Fruit fly (Drosophila melanogaster) Kc167 (cell line): ENCODE data around the gene cpb.

ENCODE experiments used
- Myc ChIP-seq: fragments of >200 bp; optimal IDR thresholded peaks from 2 replicates; lab custom pipeline; 2017; ENCODE audit warnings: missing external identifiers
- Sin3A ChIP-seq: fragments of >200 bp; optimal IDR thresholded peaks from 2 replicates; lab custom pipeline; 2018; ENCODE audit warnings: missing external identifiers
- h ChIP-seq: fragments of >200 bp; optimal IDR thresholded peaks from 3 replicates; lab custom pipeline; 2018; ENCODE audit warnings: missing external identifiers
- insv ChIP-seq: fragments of >200 bp; optimal IDR thresholded peaks from 3 replicates; lab custom pipeline; 2018; ENCODE audit warnings: missing external identifiers
- psq ChIP-seq: fragments of >200 bp; optimal IDR thresholded peaks from 2 replicates; lab custom pipeline; 2017; ENCODE audit warnings: missing external identifiers
- ttk ChIP-seq: sonication (Bioruptor generic); optimal IDR thresholded peaks from 2 replicates; lab custom pipeline; 2017; ENCODE audit warnings: missing external identifiers

cpb gene

DNA sequence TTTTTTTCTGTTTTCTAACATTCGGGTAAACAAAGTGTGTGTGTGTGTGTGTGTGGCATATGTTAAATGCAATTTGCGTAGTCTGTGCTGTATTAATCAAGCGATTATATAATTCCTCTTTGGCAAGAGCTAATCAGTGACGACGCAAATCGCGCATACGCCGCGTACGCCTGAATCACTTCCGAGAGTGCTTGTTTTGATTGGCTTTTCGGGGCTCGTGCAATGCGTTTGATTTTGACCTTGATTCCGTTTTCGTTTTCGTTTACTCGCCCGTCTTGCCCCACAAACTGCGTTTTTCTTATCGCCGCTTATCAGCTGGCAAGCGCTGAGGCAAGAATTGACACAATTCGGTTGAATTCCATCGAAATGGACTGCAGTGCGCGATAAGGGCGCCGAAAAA lies 11.8 kb upstream of the cpb start:
- no peak for TF ChIP-seq ttk
- no peak for TF ChIP-seq psq (lab: Kevin White, UChicago)
- no peak for TF ChIP-seq Sin3A
- no peak for TF ChIP-seq h (lab: Kevin White, UChicago)
- no peak for TF ChIP-seq insv
- TF ChIP-seq Myc = no peak

DNA sequence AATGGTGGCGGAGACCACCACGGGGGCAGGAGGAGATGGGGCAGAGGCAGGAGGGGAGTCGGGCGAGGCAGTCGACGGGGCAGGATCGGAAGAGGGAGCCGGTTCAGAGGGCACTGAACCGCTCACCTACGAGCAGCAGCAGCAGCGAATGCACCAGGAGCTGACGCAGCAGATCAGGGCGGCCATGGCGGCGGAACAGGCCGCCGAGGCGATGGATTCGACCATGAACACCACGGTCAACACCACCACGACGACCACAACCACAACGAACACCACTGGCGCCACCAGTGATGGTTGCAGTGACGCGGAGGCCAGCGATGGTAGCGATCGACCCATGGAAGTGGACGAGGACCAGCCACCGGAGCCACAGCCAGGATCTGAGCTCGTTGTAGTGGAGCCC lies 8.4 kb upstream of the cpb start:
- no peak for TF ChIP-seq Sin3A
- no peak for TF ChIP-seq psq (lab: Kevin White, UChicago)
- TF ChIP-seq Myc = no peak

DNA sequence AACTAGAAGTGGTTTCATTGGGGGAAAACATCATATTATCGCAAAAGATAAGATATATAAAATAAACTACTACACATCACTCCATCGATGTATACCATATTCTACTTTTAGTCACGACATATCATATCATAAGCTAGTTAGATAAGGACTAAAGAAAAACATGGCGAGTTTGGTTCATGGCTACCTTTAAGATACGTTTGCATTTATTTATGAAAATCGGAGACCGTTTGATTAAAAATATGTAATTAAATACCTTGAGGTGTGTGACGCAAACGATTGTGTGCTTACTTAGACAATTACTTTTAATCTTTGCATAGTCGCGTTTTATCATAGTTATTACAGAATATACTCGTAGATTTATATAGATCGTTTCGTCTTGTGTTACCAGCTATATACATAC lies 2.3 kb downstream of the cpb start:
- TF ChIP-seq Sin3A (no peak), h (lab: Kevin White, UChicago) (no peak), ttk (no peak), Myc (no peak), insv (no peak), psq (lab: Kevin White, UChicago) (no peak)

DNA sequence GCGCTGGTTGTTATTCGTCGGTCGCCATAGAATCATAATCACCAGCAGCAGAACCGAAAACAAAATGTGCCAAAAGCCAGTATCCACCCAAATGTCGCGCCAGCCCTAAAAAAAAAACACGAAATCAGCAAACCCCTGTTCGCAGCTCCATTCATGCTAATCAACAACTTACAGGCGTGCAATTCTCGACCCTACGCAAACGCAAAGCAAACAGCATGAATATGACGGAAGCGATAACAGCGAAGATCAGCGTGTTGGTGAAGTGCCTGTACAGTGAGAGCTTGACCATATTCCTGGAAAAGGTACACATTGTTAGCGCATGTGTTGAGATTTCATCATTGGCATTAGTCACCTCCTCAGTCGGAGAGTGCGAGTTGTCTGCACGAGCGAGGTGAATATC lies 3.4 kb downstream of the cpb start:
- TF ChIP-seq h (lab: Kevin White, UChicago) (no peak), insv (no peak), Myc (no peak), psq (lab: Kevin White, UChicago) (no peak), Sin3A (no peak), ttk (no peak)

DNA sequence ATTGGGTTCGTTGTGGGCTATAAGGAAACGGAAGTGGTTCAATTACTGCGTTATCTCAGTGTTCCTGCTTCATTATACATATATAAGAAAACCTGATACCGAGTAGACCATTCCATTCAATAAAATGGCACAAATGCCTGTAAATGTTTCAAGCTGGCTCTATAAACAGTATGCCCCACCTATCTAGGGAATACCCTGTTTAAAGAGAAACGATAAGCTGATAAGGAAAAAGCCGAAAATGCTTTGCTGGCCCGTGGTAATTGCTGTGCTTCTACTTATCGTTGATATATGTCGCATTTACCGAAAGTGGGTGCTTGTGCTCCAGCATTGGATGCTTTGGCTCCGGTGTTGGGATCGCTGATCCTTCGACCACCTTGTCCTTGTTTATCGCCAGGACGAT lies 4.6 kb downstream of the cpb start:
- TF ChIP-seq ttk (no peak), Myc (no peak), insv (no peak), psq (lab: Kevin White, UChicago) (no peak), Sin3A (no peak), h (lab: Kevin White, UChicago) (no peak)

DNA sequence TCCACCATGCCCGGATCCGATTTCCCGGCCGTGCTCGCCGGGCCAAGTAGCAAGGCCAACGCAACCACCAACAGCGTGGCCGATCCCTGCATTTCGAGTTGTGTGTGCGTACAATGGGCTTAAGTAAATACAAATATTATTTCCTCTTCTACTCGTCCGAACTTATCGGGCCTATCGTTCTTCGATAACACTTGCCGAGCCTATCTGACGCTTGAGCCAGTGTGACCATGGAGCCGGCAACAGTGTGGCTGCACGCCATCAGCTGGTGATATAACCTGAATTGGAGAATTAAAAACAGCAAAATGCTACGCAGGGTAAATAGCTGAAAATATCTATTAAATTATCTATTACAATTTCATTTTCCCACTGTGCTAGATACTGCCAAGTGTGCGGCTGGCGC lies 5.5 kb downstream of the cpb start, which contains the start of the genes CG17660 and mRpL48:
CG17660 (minus strand) TSS at position 198 of the 400 bp plus-strand sequence.
mRpL48 (plus strand) TSS at position 239 of the 400 bp plus-strand sequence.
- TF ChIP-seq ttk (no peak), psq (lab: Kevin White, UChicago) (no peak), Myc (no peak), Sin3A (no peak), insv (no peak)

DNA sequence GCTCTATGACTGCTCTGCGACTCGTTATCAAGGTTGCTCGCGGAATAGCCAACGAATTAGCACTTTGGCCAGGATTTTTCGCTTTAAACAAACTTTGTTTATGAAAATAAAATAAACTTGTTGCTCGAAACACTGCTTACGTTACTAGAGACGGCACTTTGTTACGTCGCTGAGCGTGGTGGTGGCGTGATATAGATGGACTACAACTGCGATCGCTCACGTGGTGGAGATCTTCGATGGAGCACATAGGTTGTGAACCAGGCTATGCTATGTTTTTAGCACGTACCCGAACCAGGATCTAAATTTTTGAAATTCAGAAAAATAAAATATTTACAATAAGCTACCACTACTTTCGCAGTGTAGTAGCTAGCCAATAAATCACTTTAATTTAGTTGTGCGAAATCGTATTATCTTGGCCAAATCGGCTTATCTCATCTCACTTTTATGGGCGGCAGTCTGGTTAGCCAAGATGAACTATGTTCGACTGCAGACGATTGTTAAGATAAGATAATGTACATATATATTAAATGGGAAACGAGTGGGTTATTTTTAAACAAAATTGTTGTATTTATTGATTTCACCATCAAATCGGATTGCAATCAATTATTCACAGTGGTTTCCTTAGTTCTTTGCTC lies 11.1 kb downstream of the cpb start, which contains the start of gene frtz:
frtz (minus strand) TSS at position 153 of the 635 bp plus-strand sequence.
- TF ChIP-seq Sin3A (no peak), ttk (no peak), h (lab: Kevin White, UChicago) (no peak)

DNA sequence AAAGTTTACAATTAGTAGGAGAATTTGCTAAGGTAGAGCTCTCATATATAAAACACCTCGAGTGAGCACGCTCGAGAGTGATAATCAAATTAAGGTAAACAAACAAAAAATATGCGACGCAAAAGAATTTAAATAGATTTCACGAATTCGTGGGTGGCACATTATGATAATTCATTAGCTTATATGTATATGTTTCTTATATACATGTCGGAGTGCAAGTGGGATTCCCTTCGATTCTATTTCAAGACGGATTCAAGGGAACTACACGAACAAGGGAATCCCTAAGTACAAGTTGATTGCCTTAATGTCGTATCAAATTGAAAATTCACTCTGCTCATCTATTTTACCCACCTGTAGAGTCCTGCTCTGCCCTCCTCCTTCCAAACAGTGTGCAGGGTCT lies 12.5 kb downstream of the cpb start:
- TF ChIP-seq ttk (no peak), psq (lab: Kevin White, UChicago) (no peak), Sin3A (no peak), h (lab: Kevin White, UChicago) (no peak)

DNA sequence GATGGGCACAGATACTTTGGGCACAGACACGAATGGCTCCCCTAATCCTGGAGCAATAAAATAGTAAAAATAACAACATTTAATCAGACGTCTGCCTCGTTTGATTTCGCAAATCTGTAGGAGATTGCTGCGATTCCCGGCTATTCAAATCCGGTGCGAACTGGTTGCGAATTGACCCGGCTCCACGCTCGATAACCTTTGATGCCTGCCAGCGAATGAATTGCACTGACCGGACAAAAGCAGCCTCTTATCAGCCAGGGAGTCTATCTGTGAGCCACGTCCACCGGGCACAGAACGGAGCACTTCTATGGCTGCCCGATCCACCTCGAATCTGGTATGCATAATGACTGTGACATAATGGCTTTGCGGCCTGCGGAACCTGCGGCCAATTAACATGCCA lies 15.3 kb downstream of the cpb start:
- TF ChIP-seq h (lab: Kevin White, UChicago) = no peak
- no peak for TF ChIP-seq Sin3A
- TF ChIP-seq Myc = no peak
- no peak for TF ChIP-seq ttk
- no peak for TF ChIP-seq insv
- no peak for TF ChIP-seq psq (lab: Kevin White, UChicago)

DNA sequence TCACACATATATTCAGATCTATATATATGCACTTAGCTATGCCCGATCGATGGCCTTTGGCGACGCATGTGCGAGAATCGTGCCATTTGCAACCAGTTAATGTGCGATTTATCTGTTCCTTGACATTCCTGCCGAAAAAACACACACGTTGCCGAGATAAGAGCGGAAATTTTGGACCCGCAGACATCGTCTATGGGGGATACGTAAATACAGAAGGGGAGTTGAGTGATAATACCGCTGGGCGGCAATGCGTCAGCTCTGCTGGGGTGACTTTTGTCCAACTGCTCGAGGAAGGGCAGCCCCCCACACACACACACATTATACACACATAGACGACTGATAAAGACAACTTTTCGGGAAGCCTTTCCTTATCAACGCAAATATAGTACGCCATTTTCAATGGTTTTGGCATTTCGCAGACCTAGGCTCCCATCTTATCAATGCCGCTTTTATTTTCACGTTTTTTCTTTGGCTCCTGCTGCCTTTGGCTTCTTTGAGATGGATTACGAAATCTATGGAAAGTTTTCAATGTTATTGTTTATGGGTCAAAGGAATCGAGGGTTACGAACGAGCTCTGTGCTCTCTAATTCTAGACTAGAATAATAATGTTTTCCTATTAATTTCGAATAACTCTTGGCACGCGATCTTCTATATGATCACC lies 16.3 kb downstream of the cpb start:
- TF ChIP-seq ttk = no peak
- no peak for TF ChIP-seq Myc
- TF ChIP-seq psq (lab: Kevin White, UChicago) = no peak
- no peak for TF ChIP-seq Sin3A
- no peak for TF ChIP-seq h (lab: Kevin White, UChicago)
- TF ChIP-seq insv = no peak

DNA sequence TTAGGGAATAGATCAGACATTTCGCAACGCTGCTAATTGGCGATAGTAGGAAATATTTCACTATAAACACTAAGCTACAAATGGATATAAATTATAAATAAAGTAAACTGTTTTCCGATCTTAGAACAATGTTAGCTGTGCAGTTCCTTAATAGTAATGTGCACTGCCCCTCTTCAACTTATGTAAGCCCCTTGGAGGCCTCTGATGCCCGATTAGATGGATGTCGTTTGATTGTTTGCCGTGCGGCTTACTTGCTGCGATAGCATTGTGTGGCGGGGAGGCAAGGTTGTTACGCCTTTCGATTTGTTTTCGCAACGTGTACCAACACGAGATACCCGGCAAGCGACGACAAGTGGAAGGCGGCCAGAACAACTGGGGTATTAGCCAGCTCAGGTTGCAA lies 17.6 kb downstream of the cpb start:
- TF ChIP-seq insv = no peak
- no peak for TF ChIP-seq h (lab: Kevin White, UChicago)
- TF ChIP-seq ttk = no peak
- TF ChIP-seq Sin3A = no peak
- no peak for TF ChIP-seq psq (lab: Kevin White, UChicago)
- TF ChIP-seq Myc = no peak

DNA sequence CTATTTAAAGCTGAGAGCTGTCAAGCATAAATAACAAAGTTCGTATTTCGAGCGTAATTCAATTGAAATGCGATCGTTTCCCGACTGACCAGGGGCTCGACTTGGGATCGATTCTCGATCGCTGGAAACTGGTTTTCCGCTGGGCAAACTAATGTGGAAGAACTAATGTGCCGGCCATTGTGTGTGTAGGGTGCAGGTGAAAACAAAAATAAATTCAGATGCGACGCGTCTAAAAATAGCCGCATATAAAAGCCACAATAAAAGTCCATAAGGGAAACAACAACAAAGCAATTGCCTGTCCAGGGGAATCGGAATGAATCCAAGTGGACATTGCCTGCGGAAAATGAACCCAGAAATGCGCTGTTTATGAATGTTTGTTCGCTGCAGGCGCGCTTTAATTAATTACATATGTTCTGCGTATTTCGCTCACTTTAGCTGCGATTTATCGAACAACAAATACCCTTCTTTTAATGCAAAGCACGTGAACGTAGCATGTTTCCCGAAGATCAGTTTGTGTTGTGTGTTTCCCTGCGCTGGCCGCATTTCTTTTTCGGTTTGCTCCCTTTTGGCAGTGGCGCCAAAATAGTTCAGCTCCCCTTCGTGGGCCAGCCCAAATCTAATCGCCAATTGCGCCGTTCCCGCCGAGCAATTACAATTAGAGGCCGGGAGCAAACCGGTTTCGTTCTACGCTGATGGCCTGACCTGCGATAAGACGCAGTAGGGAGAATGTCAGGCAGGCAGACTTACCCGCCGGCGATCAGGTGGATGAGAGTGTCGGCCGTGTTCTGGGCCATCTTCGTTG lies 18.6 kb downstream of the cpb start:
- TF ChIP-seq Sin3A = no peak
- TF ChIP-seq psq (lab: Kevin White, UChicago) = no peak

DNA sequence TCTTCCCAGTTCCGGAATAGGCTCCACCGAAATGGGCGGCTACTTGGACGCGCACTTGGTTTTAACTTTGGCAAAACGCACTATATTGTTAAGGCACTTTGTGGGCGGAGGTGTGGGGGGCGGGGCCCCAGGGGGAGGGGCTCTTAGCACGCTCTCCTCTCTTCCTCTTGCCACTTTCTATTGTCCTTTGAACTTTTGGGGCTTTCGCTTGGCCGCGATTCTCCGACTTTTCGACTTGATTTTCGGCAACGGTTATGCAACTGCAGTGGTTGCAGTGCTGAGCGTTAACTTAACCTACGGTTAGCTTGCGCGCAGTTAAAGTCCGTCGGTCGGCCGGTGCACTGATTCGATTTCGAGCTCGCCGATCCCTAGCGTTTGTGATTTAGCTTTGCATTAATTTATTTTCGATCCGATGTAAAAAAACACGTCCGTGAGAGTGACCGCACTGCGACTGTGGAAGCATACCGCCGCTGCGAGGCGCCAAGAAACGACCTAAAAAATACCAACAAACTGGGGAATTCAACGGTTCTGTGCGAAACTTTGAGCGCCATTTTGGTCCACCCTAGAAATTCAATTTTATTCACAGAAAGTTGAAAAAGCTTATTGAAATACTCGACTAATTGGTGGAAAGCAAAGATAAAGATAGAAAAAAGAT lies 19.4 kb downstream of the cpb start, which contains the start of gene Rim2:
Rim2 (minus strand) TSS at position 452 of the 655 bp plus-strand sequence.
- TF ChIP-seq h (lab: Kevin White, UChicago) (no peak), ttk (no peak)
